Worm (Caenorhabditis elegans): ENCODE data around the gene C34D4.10.

C34D4.10 gene

ce11 chrIV:7131780-7132179 lies 10.6 kb upstream of the C34D4.10 start, which contains the start of gene grsp-3:
TSS of gene grsp-3 (minus strand) at chrIV:7131928.
- TF ChIP-seq ceh-16 (tag; optimal IDR thresholded peaks at IDR 0.05): no peak
- no peak for TF ChIP-seq mdl-1 (tag; optimal IDR thresholded peaks at IDR 0.05)
- peak; percentile 37 for TF ChIP-seq nhr-129 (tag; optimal IDR thresholded peaks at IDR 0.05)
- TF ChIP-seq sem-4 (tag; optimal IDR thresholded peaks at IDR 0.05): no peak
- no peak for TF ChIP-seq nhr-77 (tag; optimal IDR thresholded peaks at IDR 0.05)
- peak; percentile 74 for TF ChIP-seq sma-3 (GFP tag; optimal IDR thresholded peaks at IDR 0.05)
- TF ChIP-seq Y55F3AM.14 (GFP tag; optimal IDR thresholded peaks at IDR 0.05): no peak
- no peak for TF ChIP-seq elt-1 (tag; optimal IDR thresholded peaks at IDR 0.05)
- TF ChIP-seq ama-1 (optimal IDR thresholded peaks at IDR 0.05): no peak
- peak; percentile 43 for TF ChIP-seq blmp-1 (tag; optimal IDR thresholded peaks at IDR 0.05; ENCODE audit: insufficient read depth)
- no peak for TF ChIP-seq ZK546.5 (tag; optimal IDR thresholded peaks at IDR 0.05)
- TF ChIP-seq zag-1 (tag; optimal IDR thresholded peaks at IDR 0.05): no peak
- no peak for TF ChIP-seq elt-3 (tag; optimal IDR thresholded peaks at IDR 0.05)
- no peak for TF ChIP-seq crh-2 (tag; optimal IDR thresholded peaks at IDR 0.05)
- TF ChIP-seq ztf-4 (tag; optimal IDR thresholded peaks at IDR 0.05): no peak
- TF ChIP-seq ceh-82 (tag; optimal IDR thresholded peaks at IDR 0.05): no peak
- no peak for TF ChIP-seq nhr-6 (tag; optimal IDR thresholded peaks at IDR 0.05)
- TF ChIP-seq nhr-12 (tag; optimal IDR thresholded peaks at IDR 0.05): no peak
- no peak for TF ChIP-seq lin-13 (GFP tag; optimal IDR thresholded peaks at IDR 0.05)
- no peak for TF ChIP-seq nhr-10 (tag; optimal IDR thresholded peaks at IDR 0.05)
- peak; percentile 44 for TF ChIP-seq sma-9 (GFP tag; optimal IDR thresholded peaks at IDR 0.05)
- no peak for TF ChIP-seq sma-9 (tag; optimal IDR thresholded peaks at IDR 0.05)
- TF ChIP-seq lsy-2 (tag; optimal IDR thresholded peaks at IDR 0.05): peak in 1 of 2 experiments; percentile 23
- no peak for TF ChIP-seq mab-5 (tag; optimal IDR thresholded peaks at IDR 0.05)
- peak; percentile 53 for TF ChIP-seq nhr-21 (tag; optimal IDR thresholded peaks at IDR 0.05)
- TF ChIP-seq skn-1 (tag; optimal IDR thresholded peaks at IDR 0.05): no peak
- no peak for TF ChIP-seq alr-1 (tag; optimal IDR thresholded peaks at IDR 0.05)
- TF ChIP-seq egl-27 (tag; optimal IDR thresholded peaks at IDR 0.05): no peak
- peak; percentile 72 for TF ChIP-seq nhr-25 (tag; optimal IDR thresholded peaks at IDR 0.05)
- TF ChIP-seq unc-62 (GFP tag; optimal IDR thresholded peaks at IDR 0.05): no peak

ce11 chrIV:7114599-7114998 lies 6.6 kb downstream of the C34D4.10 start, which contains the start of gene nas-8:
TSS of gene nas-8 (plus strand) at chrIV:7114899.
- TF ChIP-seq sma-9 (GFP tag; optimal IDR thresholded peaks at IDR 0.05): no peak
- no peak for TF ChIP-seq sma-9 (tag; optimal IDR thresholded peaks at IDR 0.05)
- no peak for TF ChIP-seq nhr-77 (tag; optimal IDR thresholded peaks at IDR 0.05)
- no peak for TF ChIP-seq ceh-16 (tag; optimal IDR thresholded peaks at IDR 0.05)
- no peak for TF ChIP-seq ZK546.5 (tag; optimal IDR thresholded peaks at IDR 0.05)
- TF ChIP-seq fos-1 (tag; optimal IDR thresholded peaks at IDR 0.05): peak; percentile 11
- no peak for TF ChIP-seq nhr-23 (tag; optimal IDR thresholded peaks at IDR 0.05)
- no peak for TF ChIP-seq ama-1 (optimal IDR thresholded peaks at IDR 0.05)
- TF ChIP-seq unc-39 (tag; optimal IDR thresholded peaks at IDR 0.05): no peak

ce11 chrIV:7111354-7111753 lies 9.9 kb downstream of the C34D4.10 start, which contains the start of the genes ZC477.7 and ssq-3:
TSS of gene ZC477.7 (minus strand) at chrIV:7111454.
TSS of gene ssq-3 (plus strand) at chrIV:7111604.
- TF ChIP-seq ama-1 (optimal IDR thresholded peaks at IDR 0.05): no peak
- TF ChIP-seq nhr-10 (tag; optimal IDR thresholded peaks at IDR 0.05): no peak
- no peak for TF ChIP-seq ztf-1 (GFP tag; conservative IDR thresholded peaks at IDR 0.05)
- no peak for TF ChIP-seq zag-1 (tag; optimal IDR thresholded peaks at IDR 0.05)
- no peak for TF ChIP-seq sma-9 (GFP tag; optimal IDR thresholded peaks at IDR 0.05)
- no peak for TF ChIP-seq sma-9 (tag; optimal IDR thresholded peaks at IDR 0.05)
- TF ChIP-seq lin-11 (tag; optimal IDR thresholded peaks at IDR 0.05): no peak
- TF ChIP-seq blmp-1 (tag; optimal IDR thresholded peaks at IDR 0.05; ENCODE audit: insufficient read depth): no peak
- TF ChIP-seq snpc-4 (tag; optimal IDR thresholded peaks at IDR 0.05): no peak
- TF ChIP-seq egl-27 (tag; optimal IDR thresholded peaks at IDR 0.05): no peak
- TF ChIP-seq ceh-16 (tag; optimal IDR thresholded peaks at IDR 0.05): no peak
- no peak for TF ChIP-seq R02D3.7 (tag; optimal IDR thresholded peaks at IDR 0.05)
- no peak for TF ChIP-seq crh-2 (tag; optimal IDR thresholded peaks at IDR 0.05)
- TF ChIP-seq nhr-237 (tag; optimal IDR thresholded peaks at IDR 0.05): no peak
- TF ChIP-seq nhr-129 (tag; optimal IDR thresholded peaks at IDR 0.05): no peak
- TF ChIP-seq mab-5 (tag; optimal IDR thresholded peaks at IDR 0.05): no peak
- no peak for TF ChIP-seq gmeb-1 (tag; optimal IDR thresholded peaks at IDR 0.05)
